Fruit fly (Drosophila melanogaster) whole organism, adult: ENCODE results near the gene capu.

Experiments used
- CG11617 ChIP-seq: fragments of 200-800 bp; sonication (Bioruptor generic); optimal IDR thresholded peaks from 2 replicates; lab custom pipeline; 2017; ENCODE audit warnings: mild to moderate bottlenecking, missing biosample characterization, missing genetic modification reagents, missing genetic modification characterization
- CG12768 ChIP-seq: fragments of 200-800 bp; sonication (Bioruptor generic); optimal IDR thresholded peaks from 2 replicates; lab custom pipeline; 2017; ENCODE audit warnings: missing biosample characterization, missing genetic modification characterization, mild to moderate bottlenecking, moderate library complexity, missing genetic modification reagents
- CG14711 ChIP-seq: fragments of 200-800 bp; sonication (Bioruptor generic); optimal IDR thresholded peaks from 2 replicates; lab custom pipeline; 2018; ENCODE audit warnings: missing biosample characterization, mild to moderate bottlenecking, missing genetic modification characterization, moderate library complexity
- CG1620 ChIP-seq: fragments of 200-800 bp; sonication (Bioruptor generic); optimal IDR thresholded peaks from 2 replicates; lab custom pipeline; 2016; ENCODE audit warnings: missing biosample characterization, missing genetic modification characterization
- CG33017 ChIP-seq: fragments of 200-800 bp; sonication (Bioruptor generic); optimal IDR thresholded peaks from 2 replicates; lab custom pipeline; 2018; ENCODE audit warnings: missing biosample characterization, mild to moderate bottlenecking, missing genetic modification characterization, moderate library complexity
- CG5204 ChIP-seq: fragments of 200-800 bp; sonication (Bioruptor generic); optimal IDR thresholded peaks from 2 replicates; lab custom pipeline; 2016; ENCODE audit warnings: missing biosample characterization, missing genetic modification characterization
- CG7045 ChIP-seq: fragments of 200-800 bp; sonication (Bioruptor generic); optimal IDR thresholded peaks from 2 replicates; lab custom pipeline; 2017; ENCODE audit warnings: missing biosample characterization, mild to moderate bottlenecking, missing genetic modification characterization
- CG7101 ChIP-seq: fragments of 200-800 bp; sonication (Bioruptor generic); optimal IDR thresholded peaks from 2 replicates; lab custom pipeline; 2018; ENCODE audit warnings: missing biosample characterization, mild to moderate bottlenecking, missing genetic modification characterization, moderate library complexity
- Clk ChIP-seq: fragments of 200-800 bp; sonication (Bioruptor generic); optimal IDR thresholded peaks from 2 replicates; lab custom pipeline; 2017; ENCODE audit warnings: missing biosample characterization, missing genetic modification characterization
- Crg-1 ChIP-seq: fragments of 200-800 bp; sonication (Bioruptor generic); optimal IDR thresholded peaks from 2 replicates; lab custom pipeline; 2016; ENCODE audit warnings: missing biosample characterization, missing genetic modification characterization
- Hr96 ChIP-seq: fragments of 200-800 bp; sonication (Bioruptor generic); optimal IDR thresholded peaks from 2 replicates; lab custom pipeline; 2016; ENCODE audit warnings: missing biosample characterization, missing genetic modification characterization
- Mnt ChIP-seq: fragments of 200-800 bp; sonication (Bioruptor generic); optimal IDR thresholded peaks from 2 replicates; lab custom pipeline; 2016; ENCODE audit warnings: missing biosample characterization, mild to moderate bottlenecking, missing genetic modification characterization
- bab1 ChIP-seq: fragments of 200-800 bp; sonication (Bioruptor generic); optimal IDR thresholded peaks from 3 replicates; lab custom pipeline; 2019; ENCODE audit warnings: missing biosample characterization, mild to moderate bottlenecking, missing genetic modification characterization, moderate library complexity
- cic ChIP-seq: fragments of 200-800 bp; sonication (Bioruptor generic); optimal IDR thresholded peaks from 2 replicates; lab custom pipeline; 2017; ENCODE audit warnings: missing biosample characterization, mild to moderate bottlenecking, missing genetic modification characterization, moderate library complexity
- cnc ChIP-seq, 2 experiments: fragments of >200 bp; optimal IDR thresholded peaks; 2 replicates each; lab custom pipeline; 2017
- kay ChIP-seq: fragments of 200-800 bp; sonication (Bioruptor generic); peaks from one replicate; lab custom pipeline; 2016; ENCODE audit warnings: missing biosample characterization, missing genetic modification characterization, borderline replicate concordance
- ovo ChIP-seq: fragments of 200-800 bp; sonication (Bioruptor generic); optimal IDR thresholded peaks from 2 replicates; lab custom pipeline; 2016; ENCODE audit warnings: missing biosample characterization, missing genetic modification characterization
- pad ChIP-seq: fragments of 200-800 bp; sonication (Bioruptor generic); optimal IDR thresholded peaks from 3 replicates; lab custom pipeline; 2017; ENCODE audit warnings: missing biosample characterization, missing genetic modification characterization, mild to moderate bottlenecking, moderate library complexity, missing genetic modification reagents
- tj ChIP-seq: fragments of 200-800 bp; sonication (Bioruptor generic); optimal IDR thresholded peaks from 3 replicates; lab custom pipeline; 2017; ENCODE audit warnings: missing biosample characterization, mild to moderate bottlenecking, missing genetic modification characterization, moderate library complexity
- toe ChIP-seq: fragments of 200-800 bp; sonication (Bioruptor generic); optimal IDR thresholded peaks from 2 replicates; lab custom pipeline; 2016; ENCODE audit warnings: missing biosample characterization, missing genetic modification characterization

Gene capu

DNA sequence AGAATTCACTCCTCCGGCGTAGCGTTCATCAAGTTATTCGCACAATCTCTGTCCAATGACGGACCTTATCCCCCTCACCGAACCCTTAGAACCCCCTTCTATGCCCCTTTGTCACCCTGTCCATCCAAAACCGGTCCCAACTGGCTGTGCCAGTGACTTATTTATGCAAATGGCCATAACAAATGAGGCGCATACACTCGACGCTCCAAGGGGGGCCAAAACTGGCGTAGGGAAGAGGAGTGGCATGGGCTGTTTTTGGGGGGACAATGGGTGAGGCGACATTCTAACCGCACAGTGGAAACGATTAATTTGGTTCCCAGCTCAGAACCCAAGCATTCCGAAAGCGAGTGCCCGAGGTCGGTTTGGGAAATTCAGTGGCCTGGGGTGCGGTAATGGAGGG, 31.0 kb upstream of the capu start:
- TF ChIP-seq Crg-1 (GFP tag; lab: Kevin White, UChicago), result no peak
- no peak for TF ChIP-seq CG33017 (tag; lab: Kevin White, UChicago)
- TF ChIP-seq CG12768, result no peak
- no peak for TF ChIP-seq CG1620 (GFP tag; lab: Kevin White, UChicago)
- TF ChIP-seq pad, result no peak
- TF ChIP-seq bab1 (GFP tag; lab: Kevin White, UChicago), result no peak
- no peak for TF ChIP-seq cnc (optimal IDR thresholded peaks at IDR 0.05; lab: Kevin White, UChicago)
- no peak for TF ChIP-seq CG7101
- no peak for TF ChIP-seq tj (GFP tag; lab: Kevin White, UChicago)
- no peak for TF ChIP-seq CG14711
- no peak for TF ChIP-seq CG7045 (GFP tag; lab: Kevin White, UChicago)
- TF ChIP-seq ovo (GFP tag; lab: Kevin White, UChicago), result no peak
- no peak for TF ChIP-seq CG11617
- TF ChIP-seq Mnt, result no peak
- TF ChIP-seq CG5204 (GFP tag; lab: Kevin White, UChicago), result no peak
- TF ChIP-seq kay (GFP tag; lab: Kevin White, UChicago), result no peak
- TF ChIP-seq Clk (GFP tag; lab: Kevin White, UChicago), result no peak
- no peak for TF ChIP-seq Hr96
- no peak for TF ChIP-seq toe (GFP tag; lab: Kevin White, UChicago)

DNA sequence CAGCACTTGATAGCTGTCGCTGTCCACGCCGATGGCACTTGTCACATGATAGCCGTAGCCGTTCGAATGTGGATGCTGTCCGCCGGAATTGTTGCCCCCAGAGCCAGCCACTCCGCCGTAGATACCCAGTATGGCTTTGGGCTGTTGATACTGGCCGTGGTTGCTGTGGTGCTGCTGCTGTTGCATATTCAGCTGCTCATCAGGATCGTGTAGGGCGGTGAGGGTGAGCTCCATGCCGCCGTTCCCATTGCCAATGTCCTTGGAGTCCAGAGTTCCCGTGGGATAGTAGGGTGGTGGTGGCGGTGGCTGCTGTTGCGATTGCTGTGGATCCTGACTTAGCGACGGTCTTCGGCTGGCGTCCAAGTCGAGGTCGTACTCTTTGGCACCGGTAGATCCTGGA, 14.2 kb upstream of the capu start:
- TF ChIP-seq CG7101 (no peak), CG5204 (GFP tag; lab: Kevin White, UChicago) (no peak), CG7045 (GFP tag; lab: Kevin White, UChicago) (no peak), Hr96 (no peak), kay (GFP tag; lab: Kevin White, UChicago) (no peak), ovo (GFP tag; lab: Kevin White, UChicago) (no peak), CG33017 (tag; lab: Kevin White, UChicago) (no peak), cnc (optimal IDR thresholded peaks at IDR 0.05; lab: Kevin White, UChicago) (no peak), pad (no peak), Mnt (no peak), CG12768 (no peak), bab1 (GFP tag; lab: Kevin White, UChicago) (no peak), CG14711 (no peak), tj (GFP tag; lab: Kevin White, UChicago) (no peak), Clk (GFP tag; lab: Kevin White, UChicago) (no peak)

DNA sequence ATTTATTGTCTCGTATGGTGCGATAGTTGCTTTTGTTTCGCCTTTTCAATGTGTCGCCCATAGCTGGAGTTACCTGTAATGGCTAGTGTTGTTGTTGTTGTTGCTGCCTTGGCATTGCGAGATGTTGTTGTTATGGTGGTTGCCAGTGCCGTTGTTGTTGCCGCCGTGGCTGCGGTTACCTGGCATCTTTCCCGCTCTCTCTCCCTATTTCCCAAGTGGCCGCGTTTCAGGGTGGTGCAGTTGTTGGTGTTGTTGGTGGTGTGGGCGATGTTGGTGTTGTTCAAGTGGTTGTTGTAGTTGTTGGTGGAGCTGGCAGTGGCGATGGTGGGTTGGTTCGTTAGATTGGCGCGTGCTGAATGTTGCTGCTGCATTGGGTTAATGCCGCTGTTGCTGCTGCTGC, 12.0 kb upstream of the capu start:
- TF ChIP-seq kay (GFP tag; lab: Kevin White, UChicago), result no peak
- TF ChIP-seq toe (GFP tag; lab: Kevin White, UChicago), result no peak
- TF ChIP-seq CG12768, result no peak
- no peak for TF ChIP-seq cnc (optimal IDR thresholded peaks at IDR 0.05; lab: Kevin White, UChicago)

DNA sequence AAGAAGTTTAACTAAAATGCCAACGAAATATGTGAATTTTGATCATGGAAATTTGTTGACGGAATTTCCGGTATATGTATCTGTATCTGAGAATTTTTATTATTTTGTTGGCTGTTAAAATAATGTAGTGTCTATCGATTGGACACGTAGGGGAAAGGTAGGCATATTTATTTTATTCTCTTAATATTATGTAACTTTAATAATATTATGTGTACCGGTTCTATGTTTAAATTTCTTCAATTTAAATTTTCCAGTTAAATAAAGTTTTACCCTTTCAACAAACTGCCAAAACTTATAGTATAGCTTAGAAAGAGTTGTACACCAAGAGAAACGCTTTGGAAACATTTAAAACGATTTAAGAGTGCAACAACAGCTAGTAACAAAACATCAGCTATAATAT, 11.5 kb upstream of the capu start, which contains the start of gene Fpgs2:
TSS of gene Fpgs2 (minus strand) at position 101 of the 400 bp plus-strand sequence.
- no peak for TF ChIP-seq CG12768
- TF ChIP-seq Clk (GFP tag; lab: Kevin White, UChicago), result no peak
- no peak for TF ChIP-seq cnc (optimal IDR thresholded peaks at IDR 0.05; lab: Kevin White, UChicago)
- no peak for TF ChIP-seq CG5204 (GFP tag; lab: Kevin White, UChicago)
- TF ChIP-seq CG14711, result no peak
- no peak for TF ChIP-seq cic

DNA sequence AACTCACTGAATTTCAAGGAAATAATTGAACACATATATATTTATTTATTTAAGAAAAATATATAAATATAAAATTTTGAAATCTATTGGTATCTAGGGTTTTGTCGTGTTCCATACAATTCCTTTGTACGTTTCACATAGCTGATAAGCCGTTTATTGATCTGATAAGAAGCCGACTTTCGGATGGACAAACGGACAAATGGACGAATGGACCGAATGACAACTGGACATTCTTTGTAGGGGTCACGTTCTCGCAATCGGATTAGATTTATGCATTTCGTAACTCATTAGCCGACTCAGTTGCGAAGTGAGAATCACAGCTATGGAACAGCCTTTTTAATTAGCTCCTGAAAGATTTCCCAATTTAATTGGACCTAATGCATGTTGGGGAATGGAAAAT, 5.1 kb downstream of the capu start:
- TF ChIP-seq CG14711, result no peak
- no peak for TF ChIP-seq toe (GFP tag; lab: Kevin White, UChicago)
- TF ChIP-seq ovo (GFP tag; lab: Kevin White, UChicago), result no peak
- TF ChIP-seq CG12768, result no peak
- no peak for TF ChIP-seq kay (GFP tag; lab: Kevin White, UChicago)

DNA sequence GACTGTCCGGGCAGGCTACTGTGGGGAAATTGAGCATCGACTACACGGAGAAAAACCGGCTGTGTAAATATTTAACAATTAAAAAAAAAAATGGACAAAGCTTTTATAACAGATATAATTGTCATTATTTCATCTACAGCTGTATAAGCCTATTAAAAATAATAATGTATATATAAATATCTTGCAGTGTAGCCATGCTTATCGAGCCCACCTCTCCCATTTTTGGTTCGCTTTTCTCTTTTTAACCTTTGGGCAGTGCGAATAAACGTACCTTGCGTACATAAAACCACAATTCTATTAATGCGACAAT, 5.9 kb downstream of the capu start:
- TF ChIP-seq Crg-1 (GFP tag; lab: Kevin White, UChicago), result no peak
- TF ChIP-seq pad, result peak; percentile 38
- TF ChIP-seq tj (GFP tag; lab: Kevin White, UChicago), result peak; percentile 31
- TF ChIP-seq toe (GFP tag; lab: Kevin White, UChicago), result peak; percentile 45
- peak; percentile 47 for TF ChIP-seq CG5204 (GFP tag; lab: Kevin White, UChicago)
- TF ChIP-seq Clk (GFP tag; lab: Kevin White, UChicago), result peak; percentile 55
- peak; percentile 68 for TF ChIP-seq CG7101
- TF ChIP-seq Hr96, result peak; percentile 55
- TF ChIP-seq Mnt, result no peak
- TF ChIP-seq CG33017 (tag; lab: Kevin White, UChicago), result peak; percentile 71
- TF ChIP-seq CG7045 (GFP tag; lab: Kevin White, UChicago), result peak; percentile 82
- TF ChIP-seq cic, result no peak
- peak; percentile 78 for TF ChIP-seq CG14711
- peak; percentile 2 for TF ChIP-seq CG1620 (GFP tag; lab: Kevin White, UChicago)
- TF ChIP-seq bab1 (GFP tag; lab: Kevin White, UChicago), result no peak
- TF ChIP-seq kay (GFP tag; lab: Kevin White, UChicago), result peak; percentile 17
- peak; percentile 53 for TF ChIP-seq CG11617
- peak; percentile 74 for TF ChIP-seq CG12768
- no peak for TF ChIP-seq ovo (GFP tag; lab: Kevin White, UChicago)

DNA sequence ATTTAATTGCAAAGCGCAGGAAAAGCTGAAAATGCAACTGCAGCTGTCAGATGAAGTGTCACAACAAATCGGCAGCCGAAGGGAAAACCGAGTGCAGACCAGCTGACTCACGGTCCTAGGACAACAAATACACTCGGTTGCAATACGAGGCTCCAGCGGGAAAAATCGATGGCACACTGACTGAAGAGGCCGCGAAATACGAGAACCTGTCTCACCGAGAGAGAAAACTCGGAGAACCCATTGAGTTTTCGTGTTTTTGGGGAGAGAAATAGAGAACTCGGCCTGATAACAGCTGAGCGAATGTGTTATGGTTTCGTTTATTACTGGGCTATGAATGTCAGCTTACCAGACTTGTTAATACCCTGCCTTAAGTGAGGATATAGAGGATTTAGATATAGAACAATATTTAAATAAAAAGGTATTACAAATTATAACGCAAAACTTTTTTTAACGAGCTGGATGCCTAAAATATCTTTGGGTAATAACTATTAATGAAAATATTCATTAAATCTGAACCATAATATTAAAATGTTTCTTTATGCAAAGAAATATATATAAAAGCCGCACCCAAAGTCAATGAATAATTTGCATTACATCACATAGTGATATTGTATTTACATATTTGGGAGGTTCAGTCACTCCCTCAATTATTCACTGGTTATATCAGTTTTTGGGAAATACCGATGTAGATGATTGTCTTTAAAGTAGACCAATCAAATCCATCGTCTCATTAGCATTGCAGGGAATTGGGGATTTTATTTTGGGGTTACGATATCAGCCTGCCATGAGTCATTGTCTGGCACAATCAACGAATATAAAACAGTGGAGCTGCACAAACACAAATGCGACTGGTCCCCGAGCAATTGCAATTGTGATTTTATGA, 6.5 kb downstream of the capu start:
- TF ChIP-seq tj (GFP tag; lab: Kevin White, UChicago) (no peak), CG14711 (no peak), Hr96 (no peak), CG5204 (GFP tag; lab: Kevin White, UChicago) (peak; percentile 30), pad (no peak)
